Worm (Caenorhabditis elegans) whole organism, L4 larva: ENCODE data around the gene acs-14.

Experiments used
- Y5F2A.4 ChIP-seq: fragments of 200-800 bp; sonication (Bioruptor generic); optimal IDR thresholded peaks from 2 replicates; lab custom pipeline; 2018; ENCODE audit warnings: mild to moderate bottlenecking, missing genetic modification characterization, missing compliant biosample characterization
- ceh-28 ChIP-seq: fragments of 150-350 bp; optimal IDR thresholded peaks from 2 replicates; lab custom pipeline; 2014; ENCODE audit warnings: missing biosample characterization, missing genetic modification reagents, missing genetic modification characterization
- egl-27 ChIP-seq: sonication (generic microtip); optimal IDR thresholded peaks from 3 replicates; lab custom pipeline; 2017; ENCODE audit warnings: missing biosample characterization, missing genetic modification reagents, missing genetic modification characterization
- hlh-30 ChIP-seq: sonication (generic microtip); optimal IDR thresholded peaks from 2 replicates; lab custom pipeline; 2017; ENCODE audit warnings: antibody characterized with exemption, mild to moderate bottlenecking, missing genetic modification characterization, missing compliant biosample characterization; ENCODE audit not compliant: insufficient read depth
- lin-13 ChIP-seq: fragments of 150-350 bp; optimal IDR thresholded peaks from 2 replicates; lab custom pipeline; 2014; ENCODE audit warnings: missing biosample characterization, missing genetic modification reagents, missing genetic modification characterization
- lir-3 ChIP-seq: sonication (generic microtip); optimal IDR thresholded peaks from 2 replicates; lab custom pipeline; 2016; ENCODE audit warnings: mild to moderate bottlenecking, missing genetic modification characterization, missing compliant biosample characterization
- nhr-111 ChIP-seq: fragments of 200-800 bp; sonication (Bioruptor generic); optimal IDR thresholded peaks from 2 replicates; lab custom pipeline; 2018; ENCODE audit warnings: mild to moderate bottlenecking, missing genetic modification characterization, missing compliant biosample characterization
- nhr-41 ChIP-seq: fragments of 200-800 bp; sonication (Bioruptor generic); IDR thresholded peaks from 2 replicates; pipeline ENCODE4 v1.3.6; 2022; ENCODE audit warnings: missing genetic modification reagents, missing genetic modification characterization, missing compliant biosample characterization
- pqm-1 ChIP-seq: sonication (generic microtip); optimal IDR thresholded peaks from 2 replicates; lab custom pipeline; 2017; ENCODE audit warnings: missing biosample characterization, missing genetic modification characterization
- ztf-11 ChIP-seq: fragments of 150-350 bp; optimal IDR thresholded peaks from 2 replicates; lab custom pipeline; 2014; ENCODE audit warnings: missing biosample characterization, missing genetic modification characterization

DNA sequence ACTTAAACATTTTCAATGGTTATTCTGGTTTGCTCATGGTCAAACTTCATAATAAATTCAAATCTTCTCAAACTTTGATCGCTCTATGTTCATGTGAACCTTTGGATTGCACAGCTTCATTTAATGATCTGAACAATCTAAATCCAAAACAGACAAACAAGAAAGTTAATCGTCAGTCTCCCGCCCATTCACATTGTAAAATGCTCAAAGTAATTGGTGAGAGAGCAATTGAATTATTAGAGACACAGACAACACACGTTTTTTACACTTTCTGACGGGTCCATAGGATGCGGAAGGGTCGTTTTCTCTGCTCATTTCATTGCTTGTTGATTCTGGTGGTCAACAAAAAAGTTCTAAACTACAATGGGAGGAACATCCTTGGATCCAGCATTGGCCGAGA is 11.2 kb upstream of the acs-14 start, which contains the start of gene gsnl-1:
- TF ChIP-seq egl-27 (tag; lab: Kevin White, UChicago) (no peak), lin-13 (GFP tag; lab: Kevin White, UChicago) (no peak), lir-3 (no peak), pqm-1 (no peak), nhr-41 (GFP tag; lab: Robert Waterston, UW) (no peak), ceh-28 (no peak), hlh-30 (tag; lab: Kevin White, UChicago) (no peak), Y5F2A.4 (GFP tag; lab: Kevin White, UChicago) (no peak), ztf-11 (tag; lab: Kevin White, UChicago) (no peak), nhr-111 (GFP tag; lab: Kevin White, UChicago) (no peak)
